Worm (Caenorhabditis elegans): ENCODE results near the gene itm-2.

ce11 chrX:5489538-5489937 lies 44.6 kb downstream of the itm-2 start, which contains the start of gene F55D1.1:
- TF ChIP-seq blmp-1 (tag; optimal IDR thresholded peaks at IDR 0.05), result no peak
- TF ChIP-seq pha-4 (tag; optimal IDR thresholded peaks at IDR 0.05), result no peak
- no peak for TF ChIP-seq lsy-2 (tag; optimal IDR thresholded peaks at IDR 0.05)
- no peak for TF ChIP-seq snpc-4 (tag; optimal IDR thresholded peaks at IDR 0.05)
- TF ChIP-seq lin-13 (tag; optimal IDR thresholded peaks at IDR 0.05), result no peak
- no peak for TF ChIP-seq ztf-11 (tag; optimal IDR thresholded peaks at IDR 0.05)
- no peak for TF ChIP-seq unc-62 (GFP tag; optimal IDR thresholded peaks at IDR 0.05)
- TF ChIP-seq mab-5 (tag; optimal IDR thresholded peaks at IDR 0.05), result no peak
- no peak for TF ChIP-seq tbx-8 (GFP tag; optimal IDR thresholded peaks at IDR 0.05)
- TF ChIP-seq elt-3 (tag; optimal IDR thresholded peaks at IDR 0.05), result no peak
- TF ChIP-seq nhr-76 (tag; optimal IDR thresholded peaks at IDR 0.05), result no peak
- TF ChIP-seq ham-2 (GFP tag; optimal IDR thresholded peaks at IDR 0.05), result no peak
- no peak for TF ChIP-seq nhr-237 (tag; optimal IDR thresholded peaks at IDR 0.05)
- no peak for TF ChIP-seq drap-1 (GFP tag; optimal IDR thresholded peaks at IDR 0.05)
